Fruit fly (Drosophila melanogaster): ENCODE data around the gene Acsx2.
A peak's percentile ranks its signal among the peaks of the same experiment; 100 is the strongest.

Gene Acsx2

DNA sequence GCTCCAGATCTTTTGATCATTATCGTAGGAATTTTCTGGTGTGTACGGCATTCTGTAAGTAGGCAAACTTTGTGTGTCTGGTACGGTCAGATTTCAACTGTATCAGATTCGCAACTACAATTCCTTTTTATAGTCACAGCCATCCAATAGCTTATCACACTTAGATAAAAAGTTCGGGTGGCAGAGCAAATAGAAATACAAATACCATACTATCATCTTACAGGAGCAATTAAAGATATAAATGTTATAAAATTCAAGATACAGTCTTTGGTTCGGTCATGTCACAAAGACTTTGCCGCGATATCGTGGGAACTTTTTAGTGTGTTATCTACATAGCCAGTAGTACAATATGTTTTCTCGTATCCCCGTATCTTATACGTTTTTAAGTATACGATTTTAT is 5.4 kb upstream of the Acsx2 start, which contains the start of gene Acsx1L:
TSS of gene Acsx1L (minus strand) at position 101 of the 400 bp plus-strand sequence.
- TF ChIP-seq CG15011 (GFP tag; optimal IDR thresholded peaks at IDR 0.05) (no peak), Dip3 (GFP tag; optimal IDR thresholded peaks at IDR 0.05) (no peak), vnd (GFP tag; IDR thresholded peaks at IDR 0.05; ENCODE audit: partially characterized antibody) (no peak), lab (GFP tag; optimal IDR thresholded peaks at IDR 0.05) (no peak), CG4820 (GFP tag; optimal IDR thresholded peaks at IDR 0.05) (no peak), Hr39 (optimal IDR thresholded peaks at IDR 0.05) (no peak), NC2β (GFP tag; optimal IDR thresholded peaks at IDR 0.05) (no peak), Gug (GFP tag; IDR thresholded peaks at IDR 0.05) (no peak)

DNA sequence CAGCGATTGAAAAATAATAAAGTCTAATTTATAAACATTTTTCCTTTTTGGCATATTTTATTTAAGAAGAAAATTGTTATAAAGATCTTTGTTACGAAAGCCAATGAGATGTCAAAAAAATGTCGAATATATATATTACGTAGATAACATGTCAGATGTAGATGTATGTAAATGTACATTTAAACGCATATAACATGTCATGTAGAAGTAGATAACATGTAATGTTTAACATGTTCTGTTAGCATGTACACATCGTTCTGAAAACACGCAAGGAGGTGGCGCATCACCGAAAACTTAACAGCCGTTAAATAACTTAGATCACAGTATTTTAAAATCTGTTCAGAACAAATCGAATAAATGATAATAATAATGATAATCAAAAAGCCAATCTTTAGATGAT is 4.4 kb upstream of the Acsx2 start:
- TF ChIP-seq CG7556 (GFP tag; optimal IDR thresholded peaks at IDR 0.05) = no peak
- no peak for TF ChIP-seq CG6175 (GFP tag; IDR thresholded peaks at IDR 0.05)
- peak; percentile 40; the same call in 1 of the 3 replicates for TF ChIP-seq CG6791 (GFP tag; IDR thresholded peaks at IDR 0.05; ENCODE audit: partially characterized antibody)
- peak; percentile 35 for TF ChIP-seq stwl (tag; optimal IDR thresholded peaks at IDR 0.05)
- TF ChIP-seq CG10979 (tag; optimal IDR thresholded peaks at IDR 0.05) = no peak
- TF ChIP-seq CG14860 (GFP tag; IDR thresholded peaks at IDR 0.05; ENCODE audit: partially characterized antibody) = peak; percentile 50; the same call in 1 of the 3 replicates
- no peak for TF ChIP-seq Ravus (GFP tag; IDR thresholded peaks at IDR 0.05)
- TF ChIP-seq CG6689 (GFP tag; IDR thresholded peaks at IDR 0.05) = no peak
- TF ChIP-seq BtbVII (GFP tag; optimal IDR thresholded peaks at IDR 0.05) = no peak
- peak; percentile 54 for TF ChIP-seq CG16813 (GFP tag; IDR thresholded peaks at IDR 0.05; ENCODE audit: partially characterized antibody)
- no peak for TF ChIP-seq lola (GFP tag; optimal IDR thresholded peaks at IDR 0.05)
- 0 out of 3 replicates have a peak, but pooled peaks have one; percentile 44 for TF ChIP-seq CG7963 (GFP tag; IDR thresholded peaks at IDR 0.05; ENCODE audit: partially characterized antibody)
- no peak for TF ChIP-seq rib (GFP tag; IDR thresholded peaks at IDR 0.05)
- TF ChIP-seq CG4730 (GFP tag; IDR thresholded peaks at IDR 0.05) = no peak
- no peak for TF ChIP-seq trem (tag; optimal IDR thresholded peaks at IDR 0.05)
- TF ChIP-seq run (tag; optimal IDR thresholded peaks at IDR 0.05) = no peak
- peak; percentile 68 for TF ChIP-seq knrl (GFP tag; IDR thresholded peaks at IDR 0.05; ENCODE audit: partially characterized antibody)
- TF ChIP-seq CTCF (GFP tag; optimal IDR thresholded peaks at IDR 0.05) = peak; percentile 84
- TF ChIP-seq amos (GFP tag; IDR thresholded peaks at IDR 0.05; ENCODE audit: partially characterized antibody) = peak; percentile 63
- peak; percentile 86 for TF ChIP-seq Bgb (GFP tag; IDR thresholded peaks at IDR 0.05; ENCODE audit: partially characterized antibody)
- peak; percentile 50; the same call in 2 of the 3 replicates for TF ChIP-seq vnd (GFP tag; IDR thresholded peaks at IDR 0.05; ENCODE audit: partially characterized antibody)
- TF ChIP-seq D (optimal IDR thresholded peaks at IDR 0.05) = no peak
- no peak for TF ChIP-seq D (GFP tag; optimal IDR thresholded peaks at IDR 0.05)

DNA sequence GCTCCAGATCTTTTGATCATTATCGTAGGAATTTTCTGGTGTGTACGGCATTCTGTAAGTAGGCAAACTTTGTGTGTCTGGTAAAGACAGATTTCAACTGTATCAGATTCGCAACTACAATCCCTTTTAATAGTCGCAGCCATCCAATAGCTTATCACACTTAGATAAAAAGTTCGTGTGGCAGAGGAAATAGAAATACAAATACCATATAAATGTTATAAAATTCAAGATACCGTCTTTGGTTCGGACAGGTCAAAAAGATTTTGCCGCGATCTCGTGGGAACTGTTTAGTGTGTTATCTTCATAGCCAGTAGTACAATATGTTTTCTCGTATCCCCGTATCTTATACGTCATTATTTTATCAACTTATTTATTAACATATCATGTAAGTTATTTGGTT is 1.4 kb upstream of the Acsx2 start, which contains the start of gene Acsx1R:
TSS of gene Acsx1R (minus strand) at position 101 of the 400 bp plus-strand sequence.
- no peak for TF ChIP-seq CG14441 (GFP tag; IDR thresholded peaks at IDR 0.05)
- no peak for TF ChIP-seq zf30C (GFP tag; optimal IDR thresholded peaks at IDR 0.05)
- no peak for TF ChIP-seq Kr (GFP tag; optimal IDR thresholded peaks at IDR 0.05)
- no peak for TF ChIP-seq CG11696 (GFP tag; IDR thresholded peaks at IDR 0.05)
- TF ChIP-seq CG17385 (GFP tag; optimal IDR thresholded peaks at IDR 0.05) = no peak
- no peak for TF ChIP-seq Hsf (GFP tag; optimal IDR thresholded peaks at IDR 0.05)
- no peak for TF ChIP-seq CG12071 (GFP tag; optimal IDR thresholded peaks at IDR 0.05)
- TF ChIP-seq CG12391 (tag; optimal IDR thresholded peaks at IDR 0.05) = no peak
- TF ChIP-seq Asciz (GFP tag; optimal IDR thresholded peaks at IDR 0.05) = no peak
- no peak for TF ChIP-seq CG32767 (GFP tag; IDR thresholded peaks at IDR 0.05)
- no peak for TF ChIP-seq Neu2 (GFP tag; optimal IDR thresholded peaks at IDR 0.05; ENCODE audit: borderline replicate concordance)
